Worm (Caenorhabditis elegans): ENCODE data around the gene pycr-4.
A peak's percentile ranks its signal among the peaks of the same experiment; 100 is the strongest.

The pycr-4 gene

ce11 chrIV:7486201-7486947, 9.3 kb upstream of the pycr-4 start, which contains the start of the genes his-61 and his-62:
Gene his-61 (minus strand): TSS chrIV:7486217.
Gene his-62 (plus strand): TSS chrIV:7486545.
- TF ChIP-seq ztf-4 (tag; optimal IDR thresholded peaks at IDR 0.05) (no peak), nhr-25 (tag; optimal IDR thresholded peaks at IDR 0.05) (peak; percentile 85), jun-1 (tag; optimal IDR thresholded peaks at IDR 0.05) (peak; percentile 43), nhr-43 (tag; optimal IDR thresholded peaks at IDR 0.05; ENCODE audit: poor library complexity, severe bottlenecking) (peak; percentile 18), ceh-28 (tag; optimal IDR thresholded peaks at IDR 0.05) (no peak), elt-1 (tag; optimal IDR thresholded peaks at IDR 0.05) (peak; percentile 42), pha-4 (tag; optimal IDR thresholded peaks at IDR 0.05) (peak; percentile 73), elt-2 (tag; optimal IDR thresholded peaks at IDR 0.05) (peak; percentile 83), snpc-4 (tag; optimal IDR thresholded peaks at IDR 0.05) (peak; percentile 82), pqm-1 (tag; optimal IDR thresholded peaks at IDR 0.05) (peak; percentile 52), nhr-23 (tag; optimal IDR thresholded peaks at IDR 0.05) (no peak), nfya-1 (tag; optimal IDR thresholded peaks at IDR 0.05; ENCODE audit: insufficient read depth) (peak; percentile 49), lin-15B (tag; optimal IDR thresholded peaks at IDR 0.05) (peak; percentile 13), lsy-12 (tag; optimal IDR thresholded peaks at IDR 0.05) (peak; percentile 63), ceh-16 (tag; optimal IDR thresholded peaks at IDR 0.05) (no peak), unc-62 (GFP tag; optimal IDR thresholded peaks at IDR 0.05) (no peak), fkh-2 (tag; optimal IDR thresholded peaks at IDR 0.05) (no peak)

ce11 chrIV:7478134-7478533, 1.0 kb upstream of the pycr-4 start, which contains the start of gene rod-1:
Gene rod-1 (plus strand): TSS chrIV:7478452.
- no peak for TF ChIP-seq nhr-23 (tag; optimal IDR thresholded peaks at IDR 0.05)
- no peak for TF ChIP-seq nhr-77 (tag; optimal IDR thresholded peaks at IDR 0.05)
- TF ChIP-seq ZK546.5 (tag; optimal IDR thresholded peaks at IDR 0.05) = no peak

ce11 chrIV:7477697-7478096, 600 bp upstream of the pycr-4 start:
- TF ChIP-seq elt-1 (tag; optimal IDR thresholded peaks at IDR 0.05) (no peak), skn-1 (tag; optimal IDR thresholded peaks at IDR 0.05) (no peak), ceh-9 (tag; optimal IDR thresholded peaks at IDR 0.05) (no peak), lin-15B (tag; optimal IDR thresholded peaks at IDR 0.05) (no peak), pqm-1 (tag; optimal IDR thresholded peaks at IDR 0.05) (no peak), egl-27 (tag; optimal IDR thresholded peaks at IDR 0.05) (no peak), pha-4 (tag; optimal IDR thresholded peaks at IDR 0.05) (no peak), nhr-23 (tag; optimal IDR thresholded peaks at IDR 0.05) (no peak), ceh-28 (tag; optimal IDR thresholded peaks at IDR 0.05) (no peak), snpc-4 (tag; optimal IDR thresholded peaks at IDR 0.05) (no peak), ztf-4 (tag; optimal IDR thresholded peaks at IDR 0.05) (no peak), mml-1 (tag; optimal IDR thresholded peaks at IDR 0.05) (no peak)

- TF ChIP-seq unc-39 (tag; optimal IDR thresholded peaks at IDR 0.05) (no peak), ceh-28 (tag; optimal IDR thresholded peaks at IDR 0.05) (no peak), sea-2 (GFP tag; optimal IDR thresholded peaks at IDR 0.05) (no peak), pha-4 (tag; optimal IDR thresholded peaks at IDR 0.05) (no peak), nhr-25 (tag; optimal IDR thresholded peaks at IDR 0.05) (no peak), nhr-23 (tag; optimal IDR thresholded peaks at IDR 0.05) (no peak), lin-15B (tag; optimal IDR thresholded peaks at IDR 0.05) (no peak)
Observed at ce11 chrIV:7474826-7475225, 2.3 kb downstream of the pycr-4 start, which contains the start of gene slc-25A18.2. Gene slc-25A18.2 (plus strand): TSS chrIV:7475041.

ce11 chrIV:7473159-7473649, 3.9 kb downstream of the pycr-4 start, which contains the start of the genes plk-3 and F55G1.6:
Gene plk-3 (minus strand): TSS chrIV:7473209.
Gene F55G1.6 (plus strand): TSS chrIV:7473517.
- no peak for TF ChIP-seq nhr-76 (tag; optimal IDR thresholded peaks at IDR 0.05)
- TF ChIP-seq aly-2 (tag; optimal IDR thresholded peaks at IDR 0.05) = no peak
- no peak for TF ChIP-seq jun-1 (tag; optimal IDR thresholded peaks at IDR 0.05)
- TF ChIP-seq elt-2 (tag; optimal IDR thresholded peaks at IDR 0.05) = no peak

- TF ChIP-seq ZK546.5 (tag; optimal IDR thresholded peaks at IDR 0.05) (no peak), nhr-43 (tag; optimal IDR thresholded peaks at IDR 0.05; ENCODE audit: poor library complexity, severe bottlenecking) (peak; percentile 37), nhr-76 (tag; optimal IDR thresholded peaks at IDR 0.05) (no peak), elt-3 (tag; optimal IDR thresholded peaks at IDR 0.05) (peak in 1 of 3 experiments; percentile 19), sea-2 (GFP tag; optimal IDR thresholded peaks at IDR 0.05) (no peak), jun-1 (tag; optimal IDR thresholded peaks at IDR 0.05) (no peak)
Observed at ce11 chrIV:7469782-7470413, 7.2 kb downstream of the pycr-4 start, which contains the start of gene F55G1.7. Gene F55G1.7 (minus strand): TSS chrIV:7469832.

Measured in whole organism, L3 larva.